Worm (Caenorhabditis elegans): ENCODE measurements around the gene K11D12.11.

DNA sequence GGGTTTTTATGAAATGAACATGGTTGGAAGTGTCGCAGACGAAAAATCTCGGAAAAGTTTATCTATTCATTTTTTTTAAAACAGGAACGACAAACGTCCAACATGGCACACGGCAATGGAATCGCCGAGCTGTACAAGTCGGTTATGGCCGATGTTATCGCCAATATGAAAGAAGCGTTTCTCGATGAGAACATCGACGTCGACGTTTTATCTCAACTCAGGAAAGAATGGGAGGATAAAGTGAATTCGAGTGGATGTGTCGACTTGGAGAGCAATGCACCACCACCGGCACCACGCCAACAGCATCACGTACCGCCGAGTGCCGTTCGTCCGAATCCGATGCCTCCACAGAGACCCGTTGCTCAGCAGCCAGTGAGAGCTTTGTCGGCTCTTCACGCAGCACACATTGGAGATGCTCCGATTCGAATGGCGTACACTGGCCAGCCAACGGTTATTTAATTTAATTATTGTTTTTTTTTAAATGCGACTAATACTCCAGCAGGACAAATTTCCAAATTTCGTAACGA lies 10.7 kb upstream of the K11D12.11 start:
- TF ChIP-seq skn-1 (tag; optimal IDR thresholded peaks at IDR 0.05) (no peak), unc-62 (GFP tag; optimal IDR thresholded peaks at IDR 0.05) (no peak), sma-9 (GFP tag; optimal IDR thresholded peaks at IDR 0.05) (peak; percentile 3), sma-9 (tag; optimal IDR thresholded peaks at IDR 0.05) (no peak), nhr-11 (tag; optimal IDR thresholded peaks at IDR 0.05) (no peak), egl-27 (tag; optimal IDR thresholded peaks at IDR 0.05) (no peak), mdl-1 (tag; optimal IDR thresholded peaks at IDR 0.05) (no peak)
